Worm (Caenorhabditis elegans) whole organism, L4/young adult: ENCODE results near the gene T15H9.4.

Source experiments
- dao-5 ChIP-seq: sonication (generic microtip); optimal IDR thresholded peaks from 2 replicates; lab custom pipeline; 2016; ENCODE audit warnings: missing genotype, missing genetic modification characterization, moderate library complexity, missing compliant biosample characterization
- him-1 ChIP-seq: sonication (generic microtip); optimal IDR thresholded peaks from 2 replicates; lab custom pipeline; 2016; ENCODE audit warnings: missing genotype, missing genetic modification reagents, missing genetic modification characterization, missing compliant biosample characterization

- TF ChIP-seq dao-5 (tag; lab: Kevin White, UChicago), result no peak
- no peak for TF ChIP-seq him-1 (tag; lab: Kevin White, UChicago)
Measured at ce11 chrII:9594924-9595323, 16.7 kb upstream of the T15H9.4 start, which contains the start of gene E02H1.5.
